Worm (Caenorhabditis elegans) whole organism, young adult: ENCODE measurements around the gene M117.3.

Experiments used
- C06A6.2 ChIP-seq: fragments of 200-800 bp; sonication (Bioruptor generic); conservative IDR thresholded peaks from 2 replicates; pipeline ENCODE4 v1.3.6; 2022; ENCODE audit warnings: missing genetic modification characterization, missing compliant biosample characterization
- C17E4.6 ChIP-seq: fragments of 200-800 bp; sonication (Bioruptor generic); IDR thresholded peaks from 2 replicates; pipeline ENCODE4 v1.3.6; 2022; ENCODE audit warnings: missing genetic modification reagents, missing genetic modification characterization, missing compliant biosample characterization
- D2030.7 ChIP-seq: fragments of 200-800 bp; sonication (Bioruptor generic); IDR thresholded peaks from 2 replicates; pipeline ENCODE4 v1.3.6; 2022; ENCODE audit warnings: missing genetic modification reagents, missing genetic modification characterization, missing compliant biosample characterization
- F23B12.7 ChIP-seq: sonication (generic microtip); optimal IDR thresholded peaks from 2 replicates; lab custom pipeline; 2017; ENCODE audit warnings: missing genetic modification characterization, mild to moderate bottlenecking, missing compliant biosample characterization, antibody characterized with exemption, moderate library complexity; ENCODE audit not compliant: insufficient read depth
- F33H1.4 ChIP-seq: fragments of 200-800 bp; sonication (Bioruptor generic); IDR thresholded peaks from 2 replicates; pipeline ENCODE4 v1.3.6; 2022; ENCODE audit warnings: missing genetic modification reagents, missing genetic modification characterization, missing compliant biosample characterization
- F37B4.10 ChIP-seq: fragments of 200-800 bp; sonication (Bioruptor generic); IDR thresholded peaks from 2 replicates; pipeline ENCODE4 v1.3.6; 2022; ENCODE audit warnings: missing genetic modification characterization, missing compliant biosample characterization
- K12H6.12 ChIP-seq: fragments of 200-800 bp; sonication (Bioruptor generic); optimal IDR thresholded peaks from 2 replicates; lab custom pipeline; 2018; ENCODE audit warnings: mild to moderate bottlenecking, missing genetic modification characterization, missing compliant biosample characterization
- Y53F4B.3 ChIP-seq: fragments of 200-800 bp; sonication (Bioruptor generic); IDR thresholded peaks from 2 replicates; pipeline ENCODE4 v1.3.6; 2022; ENCODE audit warnings: missing genetic modification reagents, missing genetic modification characterization, missing compliant biosample characterization
- Y67H2A.10 ChIP-seq: fragments of 200-800 bp; sonication (Bioruptor generic); conservative IDR thresholded peaks from 2 replicates; pipeline ENCODE4 v1.3.6; 2022; ENCODE audit warnings: missing genetic modification reagents, missing genetic modification characterization, missing compliant biosample characterization
- aptf-3 ChIP-seq: fragments of 200-800 bp; sonication (Bioruptor generic); IDR thresholded peaks from 2 replicates; pipeline ENCODE4 v1.3.6; 2022; ENCODE audit warnings: missing genetic modification characterization, missing compliant biosample characterization
- atf-7 ChIP-seq: sonication (generic microtip); optimal IDR thresholded peaks from 2 replicates; lab custom pipeline; 2017; ENCODE audit warnings: mild to moderate bottlenecking, missing genetic modification characterization, missing compliant biosample characterization
- athp-1 ChIP-seq: sonication (generic microtip); optimal IDR thresholded peaks from 2 replicates; lab custom pipeline; 2017; ENCODE audit warnings: mild to moderate bottlenecking, missing genetic modification characterization, missing compliant biosample characterization
- bed-1 ChIP-seq: fragments of 200-800 bp; sonication (Bioruptor generic); IDR thresholded peaks from 2 replicates; pipeline ENCODE4 v1.3.6; 2022; ENCODE audit warnings: missing genetic modification reagents, missing genetic modification characterization, missing compliant biosample characterization
- ccch-3 ChIP-seq: fragments of 200-800 bp; sonication (Bioruptor generic); optimal IDR thresholded peaks from 2 replicates; lab custom pipeline; 2018; ENCODE audit warnings: mild to moderate bottlenecking, missing genetic modification characterization, missing compliant biosample characterization
- ceh-27 ChIP-seq: fragments of 200-800 bp; sonication (Bioruptor generic); optimal IDR thresholded peaks from 2 replicates; lab custom pipeline; 2018; ENCODE audit warnings: mild to moderate bottlenecking, missing genetic modification characterization, moderate library complexity, missing compliant biosample characterization
- chd-7 ChIP-seq: sonication (generic microtip); optimal IDR thresholded peaks from 2 replicates; lab custom pipeline; 2016; ENCODE audit warnings: mild to moderate bottlenecking, missing genetic modification characterization, moderate library complexity, missing compliant biosample characterization
- dox-1 ChIP-seq: fragments of 200-800 bp; sonication (Bioruptor generic); IDR thresholded peaks from 2 replicates; pipeline ENCODE4 v1.3.6; 2022; ENCODE audit warnings: missing genetic modification reagents, missing genetic modification characterization, missing compliant biosample characterization
- dpl-1 ChIP-seq: fragments of 150-350 bp; optimal IDR thresholded peaks from 2 replicates; lab custom pipeline; 2014; ENCODE audit warnings: missing biosample characterization, missing genetic modification reagents, missing genetic modification characterization
- egl-44 ChIP-seq: fragments of 200-800 bp; sonication (Bioruptor generic); IDR thresholded peaks from 2 replicates; pipeline ENCODE4 v1.3.6; 2022; ENCODE audit warnings: missing genetic modification reagents, missing genetic modification characterization, missing compliant biosample characterization
- egrh-3 ChIP-seq: fragments of 200-800 bp; sonication (Bioruptor generic); IDR thresholded peaks from 2 replicates; pipeline ENCODE4 v1.3.6; 2022; ENCODE audit warnings: missing genetic modification reagents, missing genetic modification characterization, missing compliant biosample characterization
- fkh-3 ChIP-seq: sonication (generic microtip); optimal IDR thresholded peaks from 2 replicates; lab custom pipeline; 2016; ENCODE audit warnings: mild to moderate bottlenecking, missing genetic modification characterization, missing compliant biosample characterization
- gei-17 ChIP-seq: fragments of 200-800 bp; sonication (Bioruptor generic); optimal IDR thresholded peaks from 2 replicates; lab custom pipeline; 2018; ENCODE audit warnings: mild to moderate bottlenecking, missing genetic modification characterization, missing compliant biosample characterization
- hmg-1.2 ChIP-seq: fragments of 200-800 bp; sonication (Bioruptor generic); IDR thresholded peaks from 2 replicates; pipeline ENCODE4 v1.3.6; 2022; ENCODE audit warnings: missing genetic modification reagents, missing genetic modification characterization, missing compliant biosample characterization
- madf-10 ChIP-seq: sonication (generic microtip); optimal IDR thresholded peaks from 2 replicates; lab custom pipeline; 2016; ENCODE audit warnings: mild to moderate bottlenecking, missing genetic modification characterization, missing compliant biosample characterization
- madf-3 ChIP-seq: fragments of 200-800 bp; sonication (Bioruptor generic); IDR thresholded peaks from 2 replicates; pipeline ENCODE4 v1.3.6; 2022; ENCODE audit warnings: missing genetic modification reagents, missing genetic modification characterization, missing compliant biosample characterization
- mcd-1 ChIP-seq: fragments of 200-800 bp; sonication (Bioruptor generic); IDR thresholded peaks from 2 replicates; pipeline ENCODE4 v1.3.6; 2022; ENCODE audit warnings: missing genetic modification reagents, missing genetic modification characterization, missing compliant biosample characterization
- nfya-2 ChIP-seq: fragments of 200-800 bp; sonication (Bioruptor generic); IDR thresholded peaks from 2 replicates; pipeline ENCODE4 v1.3.6; 2022; ENCODE audit warnings: missing genetic modification reagents, missing genetic modification characterization, missing compliant biosample characterization
- nfyb-1 ChIP-seq: fragments of 200-800 bp; sonication (Bioruptor generic); IDR thresholded peaks from 2 replicates; pipeline ENCODE4 v1.3.6; 2022; ENCODE audit warnings: missing genetic modification reagents, missing genetic modification characterization, missing compliant biosample characterization
- nhr-90 ChIP-seq: sonication (generic microtip); optimal IDR thresholded peaks from 2 replicates; lab custom pipeline; 2016; ENCODE audit warnings: missing genotype, mild to moderate bottlenecking, missing genetic modification characterization, missing compliant biosample characterization
- pha-4 ChIP-seq: fragments of 150-350 bp; sonication (generic microtip); optimal IDR thresholded peaks from 2 replicates; lab custom pipeline; 2014; ENCODE audit warnings: missing biosample characterization, missing genetic modification reagents, missing genetic modification characterization
- rcor-1 ChIP-seq: fragments of 200-800 bp; sonication (Bioruptor generic); IDR thresholded peaks from 2 replicates; pipeline ENCODE4 v1.3.6; 2022; ENCODE audit warnings: missing genetic modification reagents, missing genetic modification characterization, missing compliant biosample characterization
- rec-8 ChIP-seq, 2 experiments: sonication (generic microtip); optimal IDR thresholded peaks; 2 replicates each; lab custom pipeline; 2016; ENCODE audit warnings: mild to moderate bottlenecking in 2 of 2, missing genetic modification characterization in 2 of 2, missing genetic modification reagents in 2 of 2, missing genotype in 2 of 2, missing biosample characterization in 1 of 2, missing compliant biosample characterization in 1 of 2, moderate library complexity in 1 of 2
- sea-2 ChIP-seq: fragments of 200-800 bp; sonication (Bioruptor generic); IDR thresholded peaks from 2 replicates; pipeline ENCODE4 v1.3.6; 2022; ENCODE audit warnings: missing genetic modification characterization, missing compliant biosample characterization
- snpc-3.4 ChIP-seq: sonication (generic microtip); optimal IDR thresholded peaks from 2 replicates; lab custom pipeline; 2017; ENCODE audit warnings: missing genetic modification characterization, mild to moderate bottlenecking, missing compliant biosample characterization, antibody characterized with exemption, moderate library complexity, missing genotype, missing genetic modification reagents
- snpc-4 ChIP-seq, 5 experiments: fragments of 150-350 bp in 1 of 5; sonication (generic microtip) in 4 of 5; optimal IDR thresholded peaks; 2 replicates each; lab custom pipeline; 2014 to 2018; ENCODE audit warnings: missing genetic modification characterization in 5 of 5, missing biosample characterization in 3 of 5, antibody characterized with exemption in 2 of 5, mild to moderate bottlenecking in 2 of 5, missing compliant biosample characterization in 2 of 5, missing genotype in 2 of 5, moderate library complexity in 2 of 5, missing genetic modification reagents in 1 of 5
- zfh-2 ChIP-seq: fragments of 200-800 bp; sonication (Bioruptor generic); conservative IDR thresholded peaks from 2 replicates; pipeline ENCODE4 v1.3.6; 2022; ENCODE audit warnings: missing genetic modification reagents, missing genetic modification characterization, missing compliant biosample characterization
- zim-3 ChIP-seq: sonication (generic microtip); optimal IDR thresholded peaks from 2 replicates; lab custom pipeline; 2017; ENCODE audit warnings: mild to moderate bottlenecking, missing genetic modification characterization, moderate library complexity, missing compliant biosample characterization
- ztf-28 ChIP-seq: fragments of 200-800 bp; sonication (Bioruptor generic); IDR thresholded peaks from 2 replicates; pipeline ENCODE4 v1.3.6; 2022; ENCODE audit warnings: missing genetic modification reagents, missing genetic modification characterization, missing compliant biosample characterization
- ztf-6 ChIP-seq: fragments of 200-800 bp; sonication (Bioruptor generic); IDR thresholded peaks from 2 replicates; pipeline ENCODE4 v1.3.6; 2022; ENCODE audit warnings: missing genetic modification reagents, missing genetic modification characterization, missing compliant biosample characterization

Gene M117.3

DNA sequence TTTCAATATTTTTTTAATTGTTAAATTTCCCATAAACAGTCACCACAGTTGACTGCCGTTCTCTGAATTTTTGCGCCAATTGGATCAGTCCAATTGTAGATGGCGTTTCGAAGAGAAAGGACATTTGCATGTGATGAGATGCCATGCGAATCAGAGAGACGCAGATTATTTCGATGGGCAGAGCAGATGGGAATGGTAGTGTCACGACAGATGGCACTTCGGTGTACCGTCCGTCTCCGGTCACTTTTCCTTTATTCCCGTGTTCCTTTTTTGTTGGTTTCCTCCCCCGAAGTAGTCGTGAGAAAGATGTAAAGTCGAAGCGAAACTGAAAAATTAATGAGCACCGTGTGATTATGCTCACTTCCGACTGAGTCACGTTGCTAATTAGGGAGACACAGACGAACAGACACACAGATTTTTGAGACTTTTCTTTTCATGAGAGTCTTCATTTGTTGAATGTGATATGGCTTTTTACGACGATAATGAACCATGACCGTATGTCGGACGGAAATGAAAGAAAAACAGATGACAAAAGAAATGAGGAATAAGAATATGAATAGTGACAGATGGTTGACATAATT is 45.7 kb downstream of the M117.3 start:
- no peak for TF ChIP-seq F23B12.7
- no peak for TF ChIP-seq Y53F4B.3 (GFP tag; lab: Robert Waterston, UW)
- TF ChIP-seq aptf-3 (GFP tag; lab: Robert Waterston, UW): no peak
- TF ChIP-seq athp-1: no peak
- no peak for TF ChIP-seq ztf-6 (GFP tag; lab: Robert Waterston, UW)
- no peak for TF ChIP-seq ztf-28
- TF ChIP-seq snpc-4 (GFP tag; optimal IDR thresholded peaks at IDR 0.05; lab: Kevin White, UChicago): no peak
- no peak for TF ChIP-seq snpc-4 (tag; optimal IDR thresholded peaks at IDR 0.05; lab: Kevin White, UChicago)
- no peak for TF ChIP-seq snpc-3.4 (tag; lab: Kevin White, UChicago)
- TF ChIP-seq ccch-3 (GFP tag; lab: Kevin White, UChicago): no peak
- no peak for TF ChIP-seq bed-1 (GFP tag; lab: Robert Waterston, UW)
- no peak for TF ChIP-seq D2030.7 (GFP tag; lab: Robert Waterston, UW)
- TF ChIP-seq nfya-2 (GFP tag; lab: Robert Waterston, UW): no peak
- TF ChIP-seq dox-1 (GFP tag; lab: Robert Waterston, UW): no peak
- TF ChIP-seq F33H1.4 (GFP tag; lab: Robert Waterston, UW): no peak
- no peak for TF ChIP-seq nfyb-1 (GFP tag; lab: Robert Waterston, UW)

DNA sequence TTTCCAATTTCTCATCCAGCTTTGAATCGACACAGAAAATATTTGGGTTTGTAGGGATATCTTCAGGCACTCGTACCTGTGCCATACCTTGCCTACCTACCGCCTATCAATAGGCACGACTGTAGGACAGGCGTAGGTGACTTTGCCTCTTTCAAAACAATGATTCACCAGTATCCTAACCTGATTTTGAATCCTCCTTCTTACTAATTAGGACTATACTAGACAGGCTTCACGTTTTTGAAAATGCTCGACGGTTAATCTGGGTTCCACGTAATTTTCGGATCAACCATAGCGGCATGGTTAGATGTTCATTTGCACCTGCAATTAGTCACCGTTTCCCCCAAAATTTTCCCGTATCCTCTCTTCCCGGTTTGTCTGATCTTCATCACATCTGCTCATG is 46.4 kb downstream of the M117.3 start:
- TF ChIP-seq madf-10 (tag; lab: Kevin White, UChicago): no peak
- TF ChIP-seq atf-7: no peak
- no peak for TF ChIP-seq Y67H2A.10 (GFP tag; lab: Robert Waterston, UW)
- TF ChIP-seq pha-4 (tag; lab: Kevin White, UChicago): no peak
- no peak for TF ChIP-seq fkh-3
- TF ChIP-seq dpl-1 (GFP tag; lab: Kevin White, UChicago): no peak
- TF ChIP-seq ceh-27: no peak
- TF ChIP-seq ztf-28: no peak
- no peak for TF ChIP-seq C17E4.6 (GFP tag; lab: Robert Waterston, UW)
- no peak for TF ChIP-seq chd-7 (tag; lab: Kevin White, UChicago)
- TF ChIP-seq athp-1: no peak
- TF ChIP-seq F37B4.10 (GFP tag; lab: Robert Waterston, UW): no peak
- no peak for TF ChIP-seq nhr-90 (tag; lab: Kevin White, UChicago)
- TF ChIP-seq gei-17: no peak
- TF ChIP-seq rcor-1 (GFP tag; lab: Robert Waterston, UW): no peak
- no peak for TF ChIP-seq madf-3 (GFP tag; lab: Robert Waterston, UW)
- TF ChIP-seq C06A6.2: no peak
- TF ChIP-seq zim-3 (tag; lab: Kevin White, UChicago): no peak
- no peak for TF ChIP-seq rec-8 (tag; optimal IDR thresholded peaks at IDR 0.05; lab: Kevin White, UChicago)

DNA sequence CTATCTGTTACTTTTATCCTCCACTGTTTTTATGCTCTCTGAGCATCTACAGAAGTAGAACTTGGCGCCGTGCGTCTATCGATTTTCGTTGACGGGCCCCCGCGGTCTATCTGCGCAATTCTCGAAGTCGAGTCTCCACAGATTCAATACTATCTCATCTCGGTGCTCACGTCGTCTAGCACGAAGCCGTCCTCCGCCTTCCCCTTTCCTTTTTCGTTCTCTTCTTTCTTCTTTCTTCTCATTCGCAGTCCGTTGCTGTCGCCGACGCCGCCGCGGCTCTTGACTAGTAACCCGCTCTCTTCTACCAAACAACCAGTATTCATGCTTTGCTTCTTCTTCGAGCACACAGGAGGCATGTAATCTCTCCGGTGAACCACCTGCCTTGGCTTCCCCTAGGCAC is 49.1 kb downstream of the M117.3 start:
- TF ChIP-seq egl-44 (GFP tag; lab: Robert Waterston, UW) (no peak), hmg-1.2 (GFP tag; lab: Robert Waterston, UW) (peak; percentile 37; the same call in 1 of the 2 replicates), sea-2 (GFP tag; lab: Robert Waterston, UW) (no peak), K12H6.12 (peak; percentile 9), ceh-27 (peak; percentile 1), mcd-1 (GFP tag; lab: Robert Waterston, UW) (peak; percentile 31; the same call in 1 of the 2 replicates), ccch-3 (GFP tag; lab: Kevin White, UChicago) (no peak), egrh-3 (0 out of 2 replicates have a peak, but pooled peaks have one; percentile 10), zfh-2 (GFP tag; lab: Robert Waterston, UW) (peak; percentile 65), madf-10 (tag; lab: Kevin White, UChicago) (peak; percentile 39)
